Worm (Caenorhabditis elegans) whole organism, late embryonic: ENCODE data around the gene D1044.6.

Experiments used
- C08G9.2 ChIP-seq: sonication (generic microtip); optimal IDR thresholded peaks from 2 replicates; lab custom pipeline; 2016; ENCODE audit warnings: mild to moderate bottlenecking, missing genetic modification characterization, moderate library complexity, missing compliant biosample characterization
- F13H6.1 ChIP-seq: sonication (generic microtip); optimal IDR thresholded peaks from 2 replicates; lab custom pipeline; 2016; ENCODE audit warnings: missing genetic modification characterization, missing compliant biosample characterization
- K09A11.1 ChIP-seq: sonication (generic microtip); optimal IDR thresholded peaks from 2 replicates; lab custom pipeline; 2017; ENCODE audit warnings: antibody characterized with exemption, mild to moderate bottlenecking, missing genetic modification characterization, missing compliant biosample characterization; ENCODE audit not compliant: insufficient read depth
- ahr-1 ChIP-seq: sonication (generic microtip); optimal IDR thresholded peaks from 2 replicates; lab custom pipeline; 2016; ENCODE audit warnings: missing genetic modification characterization, missing compliant biosample characterization
- ama-1 ChIP-seq: fragments of 150-350 bp; optimal IDR thresholded peaks from 2 replicates; lab custom pipeline; 2014
- ceh-18 ChIP-seq: sonication (generic microtip); optimal IDR thresholded peaks from 2 replicates; lab custom pipeline; 2016; ENCODE audit warnings: missing genetic modification characterization, missing compliant biosample characterization
- ceh-19 ChIP-seq: fragments of 200-800 bp; sonication (Bioruptor generic); optimal IDR thresholded peaks from 2 replicates; lab custom pipeline; 2018; ENCODE audit warnings: mild to moderate bottlenecking, missing genetic modification characterization, missing compliant biosample characterization
- ceh-2 ChIP-seq: sonication (generic microtip); optimal IDR thresholded peaks from 2 replicates; lab custom pipeline; 2016; ENCODE audit warnings: missing genotype, missing genetic modification characterization, missing compliant biosample characterization
- ceh-24 ChIP-seq: sonication (generic microtip); optimal IDR thresholded peaks from 2 replicates; lab custom pipeline; 2016; ENCODE audit warnings: mild to moderate bottlenecking, missing genetic modification characterization, missing compliant biosample characterization
- ceh-30 ChIP-seq: fragments of 150-350 bp; optimal IDR thresholded peaks from 2 replicates; lab custom pipeline; 2014; ENCODE audit warnings: missing biosample characterization, missing genetic modification characterization
- ceh-31 ChIP-seq: sonication (generic microtip); optimal IDR thresholded peaks from 2 replicates; lab custom pipeline; 2016; ENCODE audit warnings: missing genetic modification characterization, missing compliant biosample characterization
- ceh-34 ChIP-seq: sonication (generic microtip); optimal IDR thresholded peaks from 2 replicates; lab custom pipeline; 2016; ENCODE audit warnings: mild to moderate bottlenecking, missing genetic modification characterization, missing compliant biosample characterization
- ceh-48 ChIP-seq: sonication (generic microtip); optimal IDR thresholded peaks from 2 replicates; lab custom pipeline; 2016; ENCODE audit warnings: missing genetic modification characterization, inconsistent platforms, missing compliant biosample characterization
- che-1 ChIP-seq: sonication (generic microtip); optimal IDR thresholded peaks from 2 replicates; lab custom pipeline; 2016; ENCODE audit warnings: mild to moderate bottlenecking, missing genetic modification characterization, missing compliant biosample characterization
- dmd-4 ChIP-seq: sonication (generic microtip); optimal IDR thresholded peaks from 2 replicates; lab custom pipeline; 2016; ENCODE audit warnings: borderline replicate concordance, missing genetic modification characterization, missing compliant biosample characterization
- elt-2 ChIP-seq: sonication (generic microtip); optimal IDR thresholded peaks from 2 replicates; lab custom pipeline; 2016; ENCODE audit warnings: missing genetic modification reagents, missing genetic modification characterization, missing compliant biosample characterization
- ets-4 ChIP-seq: sonication (generic microtip); optimal IDR thresholded peaks from 2 replicates; lab custom pipeline; 2016; ENCODE audit warnings: missing genetic modification characterization, missing compliant biosample characterization
- hlh-13 ChIP-seq: fragments of 200-800 bp; sonication (Bioruptor generic); optimal IDR thresholded peaks from 2 replicates; lab custom pipeline; 2018; ENCODE audit warnings: mild to moderate bottlenecking, missing genetic modification characterization, missing compliant biosample characterization
- hlh-15 ChIP-seq: sonication (generic microtip); optimal IDR thresholded peaks from 2 replicates; lab custom pipeline; 2016; ENCODE audit warnings: missing genetic modification characterization, missing compliant biosample characterization
- hlh-30 ChIP-seq: sonication (generic microtip); optimal IDR thresholded peaks from 2 replicates; lab custom pipeline; 2017; ENCODE audit warnings: antibody characterized with exemption, missing genetic modification characterization, missing compliant biosample characterization; ENCODE audit not compliant: insufficient read depth
- hlh-6 ChIP-seq: sonication (generic microtip); optimal IDR thresholded peaks from 2 replicates; lab custom pipeline; 2016; ENCODE audit warnings: missing genotype, missing genetic modification characterization, missing compliant biosample characterization
- lim-6 ChIP-seq: sonication (generic microtip); optimal IDR thresholded peaks from 2 replicates; lab custom pipeline; 2016; ENCODE audit warnings: missing genetic modification characterization, missing compliant biosample characterization
- lin-11 ChIP-seq: fragments of 200-800 bp; sonication (Bioruptor generic); optimal IDR thresholded peaks from 2 replicates; lab custom pipeline; 2018; ENCODE audit warnings: mild to moderate bottlenecking, missing genetic modification characterization, missing compliant biosample characterization
- madf-2 ChIP-seq: sonication (generic microtip); optimal IDR thresholded peaks from 2 replicates; lab custom pipeline; 2017; ENCODE audit warnings: missing genetic modification characterization, missing compliant biosample characterization
- nfya-1 ChIP-seq: sonication (generic microtip); optimal IDR thresholded peaks from 2 replicates; lab custom pipeline; 2017; ENCODE audit warnings: missing genetic modification characterization, mild to moderate bottlenecking, missing compliant biosample characterization, antibody characterized with exemption, moderate library complexity
- nhr-11 ChIP-seq: fragments of 150-350 bp; optimal IDR thresholded peaks from 2 replicates; lab custom pipeline; 2014; ENCODE audit warnings: missing biosample characterization, missing genetic modification characterization
- npax-4 ChIP-seq: sonication (generic microtip); optimal IDR thresholded peaks from 2 replicates; lab custom pipeline; 2016; ENCODE audit warnings: missing genetic modification characterization, missing compliant biosample characterization
- pag-3 ChIP-seq: sonication (generic microtip); optimal IDR thresholded peaks from 2 replicates; lab custom pipeline; 2016; ENCODE audit warnings: missing compliant biosample characterization, missing genetic modification characterization, borderline replicate concordance
- pat-9 ChIP-seq: fragments of 200-800 bp; sonication (Bioruptor generic); optimal IDR thresholded peaks from 2 replicates; lab custom pipeline; 2018; ENCODE audit warnings: mild to moderate bottlenecking, missing genetic modification characterization, moderate library complexity, missing compliant biosample characterization
- pax-1 ChIP-seq: fragments of 150-350 bp; optimal IDR thresholded peaks from 2 replicates; lab custom pipeline; 2014; ENCODE audit warnings: missing biosample characterization, missing genetic modification characterization
- pha-2 ChIP-seq: sonication (generic microtip); optimal IDR thresholded peaks from 2 replicates; lab custom pipeline; 2017; ENCODE audit warnings: mild to moderate bottlenecking, missing genetic modification characterization, missing compliant biosample characterization
- pha-4 ChIP-seq: fragments of 150-350 bp; optimal IDR thresholded peaks from 2 replicates; lab custom pipeline; 2018; ENCODE audit warnings: missing biosample characterization, missing genetic modification reagents, missing genetic modification characterization
- ref-2 ChIP-seq: sonication (generic microtip); optimal IDR thresholded peaks from 2 replicates; lab custom pipeline; 2016; ENCODE audit warnings: missing genetic modification characterization, missing compliant biosample characterization
- sdc-2 ChIP-seq: sonication (generic microtip); optimal IDR thresholded peaks from 2 replicates; lab custom pipeline; 2016; ENCODE audit warnings: missing genotype, missing genetic modification characterization, missing compliant biosample characterization
- sox-4 ChIP-seq: sonication (generic microtip); optimal IDR thresholded peaks from 2 replicates; lab custom pipeline; 2017; ENCODE audit warnings: mild to moderate bottlenecking, missing genetic modification characterization, inconsistent platforms, missing compliant biosample characterization
- tbx-2 ChIP-seq: sonication (generic microtip); optimal IDR thresholded peaks from 2 replicates; lab custom pipeline; 2016; ENCODE audit warnings: missing genetic modification characterization, missing compliant biosample characterization
- ttx-3 ChIP-seq: sonication (generic microtip); optimal IDR thresholded peaks from 2 replicates; lab custom pipeline; 2016; ENCODE audit warnings: missing genetic modification reagents, missing genetic modification characterization, missing compliant biosample characterization
- unc-42 ChIP-seq: sonication (generic microtip); optimal IDR thresholded peaks from 2 replicates; lab custom pipeline; 2016; ENCODE audit warnings: missing genotype, missing genetic modification characterization, missing compliant biosample characterization
- unc-55 ChIP-seq: sonication (generic microtip); optimal IDR thresholded peaks from 2 replicates; lab custom pipeline; 2017; ENCODE audit warnings: missing biosample characterization, missing genetic modification reagents, missing genetic modification characterization
- unc-86 ChIP-seq: sonication (generic microtip); optimal IDR thresholded peaks from 2 replicates; lab custom pipeline; 2016; ENCODE audit warnings: missing genetic modification characterization, missing compliant biosample characterization
- zip-5 ChIP-seq: sonication (generic microtip); optimal IDR thresholded peaks from 2 replicates; lab custom pipeline; 2016; ENCODE audit warnings: missing genetic modification characterization, missing compliant biosample characterization
- ztf-16 ChIP-seq: sonication (generic microtip); optimal IDR thresholded peaks from 2 replicates; lab custom pipeline; 2017; ENCODE audit warnings: missing genetic modification characterization, missing compliant biosample characterization

Gene D1044.6

ce11 chrIII:5502915-5503575, 39.9 kb downstream of the D1044.6 start:
- TF ChIP-seq nfya-1 (tag; lab: Kevin White, UChicago) (peak; percentile 58), ref-2 (tag; lab: Kevin White, UChicago) (no peak), elt-2 (peak; percentile 73), madf-2 (tag; lab: Kevin White, UChicago) (peak; percentile 6), ceh-34 (tag; lab: Kevin White, UChicago) (peak; percentile 57), hlh-30 (tag; lab: Kevin White, UChicago) (peak; percentile 23), ama-1 (lab: Kevin White, UChicago) (no peak), ets-4 (peak; percentile 67), dmd-4 (tag; lab: Kevin White, UChicago) (peak; percentile 12), sox-4 (no peak), unc-55 (GFP tag; lab: Kevin White, UChicago) (peak; percentile 59), F13H6.1 (tag; lab: Kevin White, UChicago) (peak; percentile 12), tbx-2 (tag; lab: Kevin White, UChicago) (peak; percentile 37), unc-42 (tag; lab: Kevin White, UChicago) (peak; percentile 16), ceh-18 (tag; lab: Kevin White, UChicago) (peak; percentile 38), ceh-2 (tag; lab: Kevin White, UChicago) (peak; percentile 10), ceh-31 (tag; lab: Kevin White, UChicago) (peak; percentile 64), ceh-30 (tag; lab: Kevin White, UChicago) (no peak), ztf-16 (tag; lab: Kevin White, UChicago) (peak; percentile 4)

DNA sequence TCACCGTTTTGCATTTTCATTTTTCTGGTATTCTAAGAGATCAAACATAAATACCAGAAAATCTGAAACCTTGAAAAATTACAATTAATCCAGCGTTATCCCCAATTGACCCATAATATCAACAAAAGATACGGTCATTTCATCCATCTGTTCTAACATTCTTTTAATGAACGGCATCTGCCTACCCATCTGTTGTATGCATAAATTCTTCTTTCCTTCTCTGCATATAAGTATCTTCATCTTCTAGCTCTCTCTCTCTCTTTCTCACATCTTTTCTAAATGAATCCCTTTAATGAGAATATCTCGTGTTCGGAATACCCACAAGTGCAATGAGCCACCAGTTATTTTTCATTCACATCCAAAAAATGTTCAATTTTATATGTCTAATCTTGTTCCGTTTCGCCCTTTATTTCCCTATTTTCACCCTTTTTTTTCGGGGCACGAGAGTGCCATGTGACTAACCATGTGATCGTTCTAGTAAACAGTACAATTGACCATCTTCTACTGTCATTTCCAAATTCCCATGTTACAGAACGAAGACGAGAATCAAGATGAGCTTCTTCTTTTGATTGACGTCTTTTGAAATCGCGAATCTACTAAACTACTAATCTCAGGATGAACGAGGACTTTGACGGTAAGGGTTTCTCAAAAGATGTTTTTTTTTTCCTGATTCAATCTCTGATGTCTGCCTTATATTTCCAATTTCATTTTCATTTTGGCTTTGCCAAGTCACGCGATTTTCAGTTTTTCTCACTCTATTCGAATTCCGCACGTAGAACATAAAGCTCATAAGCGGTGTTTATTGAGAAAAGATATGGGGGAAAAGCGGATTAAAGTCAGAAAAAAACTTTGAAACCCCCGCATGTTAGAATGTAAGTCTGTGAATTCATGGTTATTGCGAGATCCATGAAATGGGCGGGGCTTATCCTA, 41.4 kb downstream of the D1044.6 start, which contains the start of gene R02F2.1:
Gene R02F2.1, plus strand, starts transcription at position 528 of the 930 bp plus-strand sequence.
- TF ChIP-seq hlh-15, result no peak
- TF ChIP-seq nhr-11, result no peak
- peak; percentile 7 for TF ChIP-seq hlh-30 (tag; lab: Kevin White, UChicago)

- TF ChIP-seq pha-4, result no peak
- TF ChIP-seq zip-5 (tag; lab: Kevin White, UChicago), result no peak
- no peak for TF ChIP-seq nfya-1 (tag; lab: Kevin White, UChicago)
- no peak for TF ChIP-seq pha-2 (tag; lab: Kevin White, UChicago)
- TF ChIP-seq ceh-24, result no peak
- TF ChIP-seq lim-6, result no peak
- TF ChIP-seq, all 69 proteins: peak for 0
Observed at ce11 chrIII:5500732-5501131, 42.2 kb downstream of the D1044.6 start.

ce11 chrIII:5499942-5500341, 43.0 kb downstream of the D1044.6 start:
- TF ChIP-seq ceh-19 (GFP tag; lab: Kevin White, UChicago), result no peak
- no peak for TF ChIP-seq lin-11 (tag; lab: Kevin White, UChicago)
- TF ChIP-seq ceh-48, result peak; percentile 31
- TF ChIP-seq C08G9.2 (tag; lab: Kevin White, UChicago), result no peak
- TF ChIP-seq K09A11.1 (tag; lab: Kevin White, UChicago), result no peak
- no peak for TF ChIP-seq ceh-2 (tag; lab: Kevin White, UChicago)
- no peak for TF ChIP-seq lim-6
- TF ChIP-seq elt-2, result no peak
- peak; percentile 23 for TF ChIP-seq ceh-31 (tag; lab: Kevin White, UChicago)
- no peak for TF ChIP-seq dmd-4 (tag; lab: Kevin White, UChicago)
- TF ChIP-seq tbx-2 (tag; lab: Kevin White, UChicago), result peak; percentile 2
- no peak for TF ChIP-seq sdc-2
- no peak for TF ChIP-seq pag-3 (tag; lab: Kevin White, UChicago)
- TF ChIP-seq ceh-24, result no peak
- no peak for TF ChIP-seq che-1 (tag; lab: Kevin White, UChicago)
- peak; percentile 86 for TF ChIP-seq hlh-30 (tag; lab: Kevin White, UChicago)
- TF ChIP-seq pha-2 (tag; lab: Kevin White, UChicago), result no peak
- TF ChIP-seq unc-55 (GFP tag; lab: Kevin White, UChicago), result no peak
- TF ChIP-seq npax-4, result no peak
- no peak for TF ChIP-seq hlh-6 (tag; lab: Kevin White, UChicago)
- no peak for TF ChIP-seq hlh-13
- no peak for TF ChIP-seq ttx-3 (tag; lab: Kevin White, UChicago)
- no peak for TF ChIP-seq pat-9 (tag; lab: Kevin White, UChicago)
- TF ChIP-seq pax-1 (tag; lab: Kevin White, UChicago), result no peak
- TF ChIP-seq unc-86 (tag; lab: Kevin White, UChicago), result no peak
- TF ChIP-seq madf-2 (tag; lab: Kevin White, UChicago), result no peak
- TF ChIP-seq ahr-1 (tag; lab: Kevin White, UChicago), result no peak
- TF ChIP-seq ets-4, result no peak
